Fruit fly (Drosophila melanogaster) whole organism, embryonic: Measurements from ENCODE around the gene CG4364.

Experiments
- Atf3 ChIP-seq: fragments of 200-800 bp; sonication (Bioruptor generic); optimal IDR thresholded peaks from 3 replicates; lab custom pipeline; 2016; ENCODE audit warnings: missing biosample characterization, missing genetic modification characterization
- Atf6 ChIP-seq: fragments of 200-800 bp; sonication (Bioruptor generic); IDR thresholded peaks from 2 replicates; pipeline ENCODE4 v1.3.6; 2022; ENCODE audit warnings: missing biosample characterization, missing genetic modification characterization
- Bdp1 ChIP-seq: fragments of 200-800 bp; sonication (Bioruptor generic); optimal IDR thresholded peaks from 3 replicates; lab custom pipeline; 2016; ENCODE audit warnings: missing biosample characterization, missing genetic modification characterization
- CG10959 ChIP-seq: fragments of 200-800 bp; sonication (Bioruptor generic); IDR thresholded peaks from 2 replicates; pipeline ENCODE4 v1.3.6; 2022; ENCODE audit warnings: missing biosample characterization, missing genetic modification characterization
- CG11456 ChIP-seq: fragments of 200-800 bp; sonication (Bioruptor generic); IDR thresholded peaks from 3 replicates; pipeline ENCODE4 v1.3.6; 2022; ENCODE audit warnings: missing biosample characterization, missing genetic modification characterization
- CG12219 ChIP-seq: fragments of 200-800 bp; sonication (Bioruptor generic); optimal IDR thresholded peaks from 3 replicates; lab custom pipeline; 2018; ENCODE audit warnings: missing biosample characterization, mild to moderate bottlenecking, missing genetic modification characterization
- CG1647 ChIP-seq: fragments of 200-800 bp; sonication (Bioruptor generic); optimal IDR thresholded peaks from 3 replicates; lab custom pipeline; 2016; ENCODE audit warnings: missing biosample characterization, missing genetic modification characterization
- CG16813 ChIP-seq: fragments of 200-800 bp; sonication (Bioruptor generic); IDR thresholded peaks from 3 replicates; pipeline ENCODE4 v1.3.6; 2022; ENCODE audit warnings: missing biosample characterization, missing genetic modification characterization; ENCODE audit not compliant: partially characterized antibody
- CG2678 ChIP-seq: fragments of 200-800 bp; sonication (Bioruptor generic); optimal IDR thresholded peaks from 3 replicates; lab custom pipeline; 2019; ENCODE audit warnings: missing biosample characterization, mild to moderate bottlenecking, missing genetic modification characterization, moderate library complexity
- CG2712 ChIP-seq: fragments of 200-800 bp; optimal IDR thresholded peaks from 3 replicates; lab custom pipeline; 2019; ENCODE audit warnings: missing biosample characterization, mild to moderate bottlenecking, missing genetic modification characterization, moderate library complexity
- CG30020 ChIP-seq: fragments of 200-800 bp; optimal IDR thresholded peaks from 2 replicates; lab custom pipeline; 2019; ENCODE audit warnings: missing biosample characterization, mild to moderate bottlenecking, missing genetic modification characterization, moderate library complexity
- CG3838 ChIP-seq: fragments of 200-800 bp; sonication (Bioruptor generic); optimal IDR thresholded peaks from 3 replicates; lab custom pipeline; 2016; ENCODE audit warnings: missing biosample characterization, missing genetic modification characterization
- CG4282 ChIP-seq: fragments of 200-800 bp; sonication (Bioruptor generic); optimal IDR thresholded peaks from 2 replicates; lab custom pipeline; 2016; ENCODE audit warnings: missing biosample characterization, missing genetic modification characterization
- CG43689 ChIP-seq: fragments of 200-800 bp; sonication (Bioruptor generic); IDR thresholded peaks from 2 replicates; pipeline ENCODE4 v1.3.6; 2022; ENCODE audit warnings: missing biosample characterization, missing genetic modification characterization
- CG6175 ChIP-seq: fragments of 200-800 bp; sonication (Bioruptor generic); IDR thresholded peaks from 3 replicates; pipeline ENCODE4 v1.3.6; 2022; ENCODE audit warnings: missing biosample characterization, missing genetic modification characterization
- CG6272 ChIP-seq: fragments of 200-800 bp; sonication (Bioruptor generic); IDR thresholded peaks from 2 replicates; pipeline ENCODE4 v1.3.6; 2022; ENCODE audit warnings: missing biosample characterization, missing genetic modification characterization
- CG6654 ChIP-seq: fragments of 200-800 bp; sonication (Bioruptor generic); optimal IDR thresholded peaks from 2 replicates; lab custom pipeline; 2017; ENCODE audit warnings: missing biosample characterization, mild to moderate bottlenecking, missing genetic modification characterization
- CG8478 ChIP-seq: fragments of >200 bp; optimal IDR thresholded peaks from 2 replicates; lab custom pipeline; 2018
- CG8924 ChIP-seq: fragments of 200-800 bp; optimal IDR thresholded peaks from 3 replicates; lab custom pipeline; 2019; ENCODE audit warnings: missing biosample characterization, mild to moderate bottlenecking, missing genetic modification characterization, moderate library complexity
- CG9817 ChIP-seq: fragments of 200-800 bp; sonication (Bioruptor generic); optimal IDR thresholded peaks from 2 replicates; lab custom pipeline; 2018; ENCODE audit warnings: missing biosample characterization, mild to moderate bottlenecking, missing genetic modification characterization, moderate library complexity
- CG9876 ChIP-seq: fragments of 200-800 bp; sonication (Bioruptor generic); optimal IDR thresholded peaks from 2 replicates; lab custom pipeline; 2016; ENCODE audit warnings: missing biosample characterization, missing genetic modification characterization
- CG9932 ChIP-seq: fragments of 200-800 bp; sonication (Bioruptor generic); IDR thresholded peaks from 2 replicates; pipeline ENCODE4 v1.3.6; 2022; ENCODE audit warnings: missing biosample characterization, missing genetic modification characterization
- Dbx ChIP-seq: fragments of 200-800 bp; sonication (Bioruptor generic); IDR thresholded peaks from 3 replicates; pipeline ENCODE4 v1.3.6; 2022; ENCODE audit warnings: missing biosample characterization, missing genetic modification characterization
- Dll ChIP-seq: fragments of 200-800 bp; sonication (Bioruptor generic); IDR thresholded peaks from 4 replicates; pipeline ENCODE4 v1.3.6; 2022; ENCODE audit warnings: missing biosample characterization, missing genetic modification characterization; ENCODE audit not compliant: partially characterized antibody
- E2f1 ChIP-seq: fragments of 200-800 bp; sonication (Bioruptor generic); IDR thresholded peaks from 2 replicates; pipeline ENCODE4 v1.3.6; 2022; ENCODE audit warnings: missing biosample characterization, missing genetic modification characterization
- Elba2 ChIP-seq: fragments of 200-800 bp; sonication (Bioruptor generic); optimal IDR thresholded peaks from 3 replicates; lab custom pipeline; 2016; ENCODE audit warnings: missing biosample characterization, missing genetic modification characterization
- HLH54F ChIP-seq: fragments of 200-800 bp; sonication (Bioruptor generic); optimal IDR thresholded peaks from 3 replicates; lab custom pipeline; 2016; ENCODE audit warnings: missing biosample characterization, missing genetic modification characterization
- Hmr ChIP-seq: fragments of 200-800 bp; sonication (Bioruptor generic); optimal IDR thresholded peaks from 3 replicates; lab custom pipeline; 2017; ENCODE audit warnings: mild to moderate bottlenecking, missing biosample characterization, missing genetic modification reagents, missing genetic modification characterization
- Hr51 ChIP-seq, 2 experiments: fragments of 200-800 bp; sonication (Bioruptor generic); optimal IDR thresholded peaks; 2 replicates in 1 of 2; 3 replicates in 1 of 2; lab custom pipeline; 2016 to 2018; ENCODE audit warnings: missing biosample characterization in 2 of 2, missing genetic modification characterization in 2 of 2, mild to moderate bottlenecking in 1 of 2, moderate library complexity in 1 of 2
- Max ChIP-seq: fragments of 200-800 bp; sonication (Bioruptor generic); optimal IDR thresholded peaks from 2 replicates; lab custom pipeline; 2016; ENCODE audit warnings: missing biosample characterization, mild to moderate bottlenecking, missing genetic modification characterization
- NC2α ChIP-seq: fragments of 200-800 bp; sonication (Bioruptor generic); optimal IDR thresholded peaks from 2 replicates; lab custom pipeline; 2016; ENCODE audit warnings: missing biosample characterization, missing genetic modification characterization
- Rx ChIP-seq: fragments of 200-800 bp; sonication (Bioruptor generic); IDR thresholded peaks from 2 replicates; pipeline ENCODE4 v1.3.6; 2022; ENCODE audit warnings: missing biosample characterization, missing genetic modification characterization
- Trl ChIP-seq, 3 experiments: fragments of >200 bp in 2 of 3; fragments of 200-800 bp in 1 of 3; sonication (Bioruptor generic) in 1 of 3; optimal IDR thresholded peaks; 2 replicates in 1 of 3; 3 replicates in 2 of 3; lab custom pipeline; 2016 to 2017; ENCODE audit warnings: missing biosample characterization in 1 of 3, missing genetic modification characterization in 1 of 3
- Xbp1 ChIP-seq: fragments of 200-800 bp; sonication (Bioruptor generic); optimal IDR thresholded peaks from 3 replicates; lab custom pipeline; 2016; ENCODE audit warnings: missing biosample characterization, mild to moderate bottlenecking, missing genetic modification characterization
- dimm ChIP-seq: fragments of 200-800 bp; sonication (Bioruptor generic); IDR thresholded peaks from 2 replicates; pipeline ENCODE4 v1.3.6; 2022; ENCODE audit warnings: missing biosample characterization, missing genetic modification characterization
- fd3F ChIP-seq: fragments of 200-800 bp; sonication (Bioruptor generic); optimal IDR thresholded peaks from 2 replicates; lab custom pipeline; 2018; ENCODE audit warnings: missing biosample characterization, mild to moderate bottlenecking, missing genetic modification characterization, moderate library complexity
- hkb ChIP-seq, 2 experiments: fragments of 200-800 bp in 1 of 2; fragments of >200 bp in 1 of 2; sonication (Bioruptor generic) in 1 of 2; IDR thresholded peaks in 1 of 2; optimal IDR thresholded peaks in 1 of 2; 2 replicates each; pipeline versions ENCODE4 v1.3.6 to Lab custom; 2017 to 2022; ENCODE audit warnings: missing biosample characterization in 1 of 2, missing genetic modification characterization in 1 of 2
- ind ChIP-seq: fragments of 200-800 bp; sonication (Bioruptor generic); optimal IDR thresholded peaks from 3 replicates; lab custom pipeline; 2016; ENCODE audit warnings: missing biosample characterization, missing genetic modification characterization
- jigr1 ChIP-seq: fragments of 200-800 bp; sonication (Bioruptor generic); IDR thresholded peaks from 3 replicates; pipeline ENCODE4 v1.3.6; 2022; ENCODE audit warnings: missing biosample characterization, missing genetic modification characterization
- kni ChIP-seq: fragments of 200-800 bp; sonication (Bioruptor generic); optimal IDR thresholded peaks from 3 replicates; lab custom pipeline; 2017; ENCODE audit warnings: mild to moderate bottlenecking, missing biosample characterization, missing genetic modification reagents, missing genetic modification characterization
- pnt ChIP-seq: fragments of 200-800 bp; sonication (Bioruptor generic); optimal IDR thresholded peaks from 3 replicates; lab custom pipeline; 2016; ENCODE audit warnings: missing biosample characterization, missing genetic modification characterization
- row ChIP-seq: fragments of 200-800 bp; sonication (Bioruptor generic); IDR thresholded peaks from 3 replicates; pipeline ENCODE4 v1.3.6; 2022; ENCODE audit warnings: missing biosample characterization, missing genetic modification characterization
- scrt ChIP-seq: fragments of 200-800 bp; sonication (Bioruptor generic); optimal IDR thresholded peaks from 2 replicates; lab custom pipeline; 2018; ENCODE audit warnings: missing biosample characterization, mild to moderate bottlenecking, missing genetic modification characterization, moderate library complexity
- shn ChIP-seq: fragments of 200-800 bp; sonication (Bioruptor generic); optimal IDR thresholded peaks from 3 replicates; lab custom pipeline; 2016; ENCODE audit warnings: missing biosample characterization, missing genetic modification characterization
- stwl ChIP-seq: fragments of 200-800 bp; sonication (Bioruptor generic); optimal IDR thresholded peaks from 3 replicates; lab custom pipeline; 2018; ENCODE audit warnings: missing biosample characterization, mild to moderate bottlenecking, missing genetic modification characterization, moderate library complexity
- tx ChIP-seq: fragments of 200-800 bp; sonication (Bioruptor generic); optimal IDR thresholded peaks from 2 replicates; lab custom pipeline; 2016; ENCODE audit warnings: missing biosample characterization, missing genetic modification characterization
- vvl ChIP-seq: fragments of 200-800 bp; sonication (Bioruptor generic); IDR thresholded peaks from 2 replicates; pipeline ENCODE4 v1.3.6; 2022; ENCODE audit warnings: missing biosample characterization, missing genetic modification characterization
- wor ChIP-seq: fragments of 200-800 bp; sonication (Bioruptor generic); IDR thresholded peaks from 2 replicates; pipeline ENCODE4 v1.3.6; 2022; ENCODE audit warnings: missing biosample characterization, missing genetic modification characterization

CG4364 gene

DNA sequence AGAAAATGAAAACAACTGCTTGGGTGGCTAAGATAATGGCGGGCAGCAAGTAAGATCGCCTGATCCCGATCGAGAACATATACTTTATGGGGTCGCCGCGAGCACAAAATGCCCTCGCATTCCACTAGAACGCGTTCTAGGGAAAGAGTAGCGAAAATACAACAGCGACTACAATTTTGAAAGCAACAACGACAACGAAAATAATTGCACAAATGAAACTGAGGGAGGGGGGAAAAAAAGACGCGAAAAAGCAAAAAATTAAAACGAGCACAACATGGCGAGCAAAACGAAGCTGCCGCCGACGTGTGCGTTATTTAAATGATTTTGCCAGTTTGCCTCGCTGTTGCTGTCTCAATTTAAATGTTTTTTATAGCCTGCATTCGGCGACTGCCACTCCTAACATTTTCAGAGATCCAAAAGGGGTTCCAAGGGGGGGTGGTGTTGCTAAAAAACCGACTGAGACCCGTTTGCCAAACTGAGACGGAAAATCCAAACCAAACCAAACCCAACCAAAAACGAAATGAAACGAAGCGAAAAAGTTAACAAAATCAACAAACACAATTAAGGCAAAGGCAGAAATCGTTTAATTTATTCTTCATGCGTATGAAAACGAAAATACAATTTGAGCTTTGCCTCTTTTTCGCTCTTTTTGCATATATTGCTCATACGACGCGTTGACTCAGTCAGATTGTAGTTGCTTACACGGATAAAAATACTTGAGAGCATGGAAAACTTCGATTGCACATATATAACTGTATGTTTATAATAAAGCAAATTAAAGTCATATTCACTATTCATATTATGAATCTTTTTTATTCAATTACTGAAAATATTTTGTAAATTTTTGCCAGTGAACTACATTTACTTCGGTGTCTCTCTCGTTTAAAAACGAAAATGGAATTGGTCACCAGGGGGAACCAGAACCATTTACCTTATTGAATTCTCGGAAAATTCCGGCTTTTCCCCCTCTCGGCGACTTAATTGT, 18.4 kb downstream of the CG4364 start (continued):
- TF ChIP-seq Elba2 (GFP tag; lab: Kevin White, UChicago) (no peak), E2f1 (GFP tag; lab: Robert Waterston, UW) (peak; percentile 86), Dll (no peak), CG3838 (GFP tag; lab: Kevin White, UChicago) (no peak), pnt (GFP tag; lab: Kevin White, UChicago) (peak; percentile 1), NC2α (no peak), CG43689 (GFP tag; lab: Robert Waterston, UW) (peak; percentile 64; the same call in 1 of the 2 replicates), row (GFP tag; lab: Robert Waterston, UW) (peak; percentile 89), Max (GFP tag; lab: Kevin White, UChicago) (peak; percentile 49), Trl (optimal IDR thresholded peaks at IDR 0.05; lab: Kevin White, UChicago) (peak in 1 of 2 experiments; percentile 35), Trl (GFP tag; optimal IDR thresholded peaks at IDR 0.05; lab: Kevin White, UChicago) (no peak), dimm (GFP tag; lab: Robert Waterston, UW) (no peak), HLH54F (GFP tag; lab: Kevin White, UChicago) (peak; percentile 0), CG1647 (GFP tag; lab: Kevin White, UChicago) (peak; percentile 41), shn (GFP tag; lab: Kevin White, UChicago) (no peak), Bdp1 (GFP tag; lab: Kevin White, UChicago) (peak; percentile 22), hkb (optimal IDR thresholded peaks at IDR 0.05; lab: Kevin White, UChicago) (no peak), hkb (GFP tag; IDR thresholded peaks at IDR 0.05; lab: Robert Waterston, UW) (peak; percentile 86), CG2712 (tag; lab: Kevin White, UChicago) (peak; percentile 54), Rx (GFP tag; lab: Robert Waterston, UW) (0 out of 2 replicates have a peak, but pooled peaks have one; percentile 43), jigr1 (GFP tag; lab: Robert Waterston, UW) (no peak; the same call in 2 of the 3 replicates), Hr51 (GFP tag; optimal IDR thresholded peaks at IDR 0.05; lab: Kevin White, UChicago) (peak; percentile 15 to 78), CG12219 (GFP tag; lab: Kevin White, UChicago) (peak; percentile 33), Hmr (peak; percentile 81), CG30020 (tag; lab: Kevin White, UChicago) (no peak), Atf3 (no peak), CG9817 (tag; lab: Kevin White, UChicago) (peak; percentile 38), Dbx (GFP tag; lab: Robert Waterston, UW) (peak; percentile 89), CG9876 (no peak), CG16813 (GFP tag; lab: Robert Waterston, UW) (no peak), CG6654 (no peak), wor (GFP tag; lab: Robert Waterston, UW) (0 out of 2 replicates have a peak, but pooled peaks have one; percentile 24), CG4282 (GFP tag; lab: Kevin White, UChicago) (no peak), CG8478 (lab: Kevin White, UChicago) (no peak), CG6175 (GFP tag; lab: Robert Waterston, UW) (peak; percentile 8; the same call in 2 of the 3 replicates), CG8924 (tag; lab: Kevin White, UChicago) (peak; percentile 52), stwl (tag; lab: Kevin White, UChicago) (no peak), fd3F (peak; percentile 66), CG6272 (GFP tag; lab: Robert Waterston, UW) (peak; percentile 76), vvl (GFP tag; lab: Robert Waterston, UW) (peak; percentile 78), kni (GFP tag; lab: Kevin White, UChicago) (no peak), CG9932 (GFP tag; lab: Robert Waterston, UW) (peak; percentile 89), CG2678 (peak; percentile 77), ind (GFP tag; lab: Kevin White, UChicago) (peak; percentile 59), Atf6 (GFP tag; lab: Robert Waterston, UW) (peak; percentile 91), CG11456 (GFP tag; lab: Robert Waterston, UW) (peak; percentile 66; the same call in 1 of the 3 replicates), tx (GFP tag; lab: Kevin White, UChicago) (no peak), Xbp1 (GFP tag; lab: Kevin White, UChicago) (peak; percentile 56), CG10959 (no peak), scrt (GFP tag; lab: Kevin White, UChicago) (peak; percentile 53)
